Fruit fly (Drosophila melanogaster): ENCODE measurements around the gene CG3632.

- no peak for TF ChIP-seq psq (optimal IDR thresholded peaks at IDR 0.05)
- no peak for TF ChIP-seq EcR (GFP tag; optimal IDR thresholded peaks at IDR 0.05)
These were observed 12.5 kb downstream of the CG3632 start for dm6 chrX:16308953-16309352.

Data from whole organism.